Worm (Caenorhabditis elegans): Measurements from ENCODE around the gene prdx-3.

- no peak for TF ChIP-seq blmp-1 (tag; optimal IDR thresholded peaks at IDR 0.05; ENCODE audit: insufficient read depth)
- no peak for TF ChIP-seq zag-1 (tag; optimal IDR thresholded peaks at IDR 0.05)
- TF ChIP-seq nhr-77 (tag; optimal IDR thresholded peaks at IDR 0.05) = no peak
- no peak for TF ChIP-seq skn-1 (tag; optimal IDR thresholded peaks at IDR 0.05)
These were observed 32.4 kb upstream of the prdx-3 start, which contains the start of gene pals-26 for ce11 chrIII:4374854-4375253.

Measured in whole organism, L2 larva.